2 worm cellular contexts compared by ENCODE assay signal in the genomic region with DNA sequence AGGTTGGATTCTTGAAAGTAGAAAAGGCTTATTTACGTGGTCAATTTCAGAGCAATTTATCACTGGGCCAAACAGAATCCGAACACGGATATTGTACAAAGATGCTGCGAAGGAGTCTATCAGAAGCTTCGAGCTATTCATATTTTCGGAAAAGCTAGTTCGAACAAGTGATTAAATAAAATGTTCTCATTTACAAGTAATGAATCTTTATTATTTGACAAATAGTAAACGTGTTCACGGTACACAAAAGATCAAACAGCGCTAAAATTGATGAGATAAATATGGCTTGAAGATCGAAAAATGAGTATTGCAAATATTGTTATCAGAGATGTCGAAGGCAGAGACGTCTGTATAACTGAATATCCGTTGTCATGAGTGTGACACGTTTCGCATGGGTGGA.
TF ChIP-seq lines count a peak whose summit lies in the region.

No protein-coding gene starts in this region.

TF ChIP-seq in whole organism, L4 larva, 104 proteins besides CTCF, POLR2A, EP300 and RAD21:
- TF ChIP-seq aha-1 (tag; lab: Kevin White, UChicago) = peak; percentile 16
- peak; percentile 10 for TF ChIP-seq F49E8.2 (tag; optimal IDR thresholded peaks at IDR 0.05; lab: Kevin White, UChicago; ENCODE audit: borderline replicate concordance)
- TF ChIP-seq lin-29 (GFP tag; IDR thresholded peaks at IDR 0.05; lab: Robert Waterston, UW) = no peak
- peak; percentile 25; the same call in 1 of the 2 replicates for TF ChIP-seq snpc-1.2 (GFP tag; IDR thresholded peaks at IDR 0.05; lab: Robert Waterston, UW)
- 0 out of 2 replicates have a peak, but pooled peaks have one; percentile 32 for TF ChIP-seq lim-7 (GFP tag; IDR thresholded peaks at IDR 0.05; lab: Robert Waterston, UW)
- no peak for TF ChIP-seq lin-15B (tag; optimal IDR thresholded peaks at IDR 0.05; lab: Kevin White, UChicago)
- peak; percentile 76 for TF ChIP-seq lin-38 (GFP tag; IDR thresholded peaks at IDR 0.05; lab: Robert Waterston, UW)
- TF ChIP-seq T26A8.4 (GFP tag; IDR thresholded peaks at IDR 0.05; lab: Robert Waterston, UW) = no peak
- TF ChIP-seq daf-16 (GFP tag; optimal IDR thresholded peaks at IDR 0.05; lab: Kevin White, UChicago) = no peak
- no peak for TF ChIP-seq daf-16 (tag; optimal IDR thresholded peaks at IDR 0.05; lab: Kevin White, UChicago)
- peak; percentile 60 for TF ChIP-seq unc-130 (GFP tag; optimal IDR thresholded peaks at IDR 0.05; lab: Kevin White, UChicago)

TF ChIP-seq in whole organism, young adult, 124 proteins besides CTCF, POLR2A, EP300 and RAD21:
- TF ChIP-seq hsf-1 (GFP tag; IDR thresholded peaks at IDR 0.05; lab: Robert Waterston, UW) (peak; percentile 84), egrh-3 (GFP tag; IDR thresholded peaks at IDR 0.05; lab: Robert Waterston, UW) (no peak), pbrm-1 (GFP tag; IDR thresholded peaks at IDR 0.05; lab: Robert Waterston, UW) (peak; percentile 64), nhr-90 (tag; optimal IDR thresholded peaks at IDR 0.05; lab: Kevin White, UChicago) (no peak), snpc-1.1 (tag; optimal IDR thresholded peaks at IDR 0.05; lab: Kevin White, UChicago; ENCODE audit: insufficient read depth) (no peak), die-1 (tag; optimal IDR thresholded peaks at IDR 0.05; lab: Kevin White, UChicago) (peak; percentile 43), athp-1 (tag; optimal IDR thresholded peaks at IDR 0.05; lab: Kevin White, UChicago) (peak; percentile 80), ceh-100 (GFP tag; IDR thresholded peaks at IDR 0.05; lab: Robert Waterston, UW) (peak; percentile 49; the same call in 1 of the 2 replicates), attf-6 (GFP tag; IDR thresholded peaks at IDR 0.05; lab: Robert Waterston, UW) (peak; percentile 80), ztf-25 (GFP tag; IDR thresholded peaks at IDR 0.05; lab: Robert Waterston, UW) (no peak), F22D6.2 (tag; optimal IDR thresholded peaks at IDR 0.05; lab: Kevin White, UChicago) (no peak), B0336.3 (GFP tag; IDR thresholded peaks at IDR 0.05; lab: Robert Waterston, UW) (peak; percentile 69; the same call in 1 of the 2 replicates), hrde-1 (tag; optimal IDR thresholded peaks at IDR 0.05; lab: Kevin White, UChicago; ENCODE audit: borderline replicate concordance) (peak; percentile 72), B0019.2 (GFP tag; conservative IDR thresholded peaks at IDR 0.05; lab: Robert Waterston, UW) (0 out of 2 replicates have a peak, but pooled peaks have one; percentile 23), efl-1 (GFP tag; optimal IDR thresholded peaks at IDR 0.05; lab: Kevin White, UChicago) (peak; percentile 43), attf-5 (GFP tag; optimal IDR thresholded peaks at IDR 0.05; lab: Kevin White, UChicago) (peak; percentile 17), Y53G8AR.9 (GFP tag; conservative IDR thresholded peaks at IDR 0.05; lab: Robert Waterston, UW) (peak; percentile 90), F49E8.2 (tag; optimal IDR thresholded peaks at IDR 0.05; lab: Kevin White, UChicago; ENCODE audit: insufficient read depth) (peak; percentile 97), snpc-4 (GFP tag; optimal IDR thresholded peaks at IDR 0.05; lab: Kevin White, UChicago) (no peak), snpc-4 (tag; optimal IDR thresholded peaks at IDR 0.05; lab: Kevin White, UChicago) (peak in 1 of 4 experiments; percentile 10), F33H1.4 (GFP tag; IDR thresholded peaks at IDR 0.05; lab: Robert Waterston, UW) (peak; percentile 15; the same call in 1 of the 2 replicates), ztf-18 (tag; optimal IDR thresholded peaks at IDR 0.05; lab: Kevin White, UChicago) (peak; percentile 53), mel-28 (tag; optimal IDR thresholded peaks at IDR 0.05; lab: Kevin White, UChicago; ENCODE audit: borderline replicate concordance) (no peak), tbp1 (GFP tag; optimal IDR thresholded peaks at IDR 0.05; lab: Kevin White, UChicago) (peak; percentile 40), egl-44 (GFP tag; IDR thresholded peaks at IDR 0.05; lab: Robert Waterston, UW) (no peak), F52B5.7 (tag; optimal IDR thresholded peaks at IDR 0.05; lab: Kevin White, UChicago) (peak; percentile 77), ceh-40 (GFP tag; IDR thresholded peaks at IDR 0.05; lab: Robert Waterston, UW) (0 out of 2 replicates have a peak, but pooled peaks have one; percentile 18), snpc-1.3 (tag; optimal IDR thresholded peaks at IDR 0.05; lab: Kevin White, UChicago; ENCODE audit: insufficient read depth) (peak; percentile 58), nfya-1 (tag; optimal IDR thresholded peaks at IDR 0.05; lab: Kevin White, UChicago; ENCODE audit: borderline replicate concordance, insufficient read depth) (no peak), lsy-27 (tag; optimal IDR thresholded peaks at IDR 0.05; lab: Kevin White, UChicago; ENCODE audit: borderline replicate concordance, insufficient read depth) (no peak), sea-2 (GFP tag; IDR thresholded peaks at IDR 0.05; lab: Robert Waterston, UW) (no peak), madf-8 (GFP tag; conservative IDR thresholded peaks at IDR 0.05; lab: Robert Waterston, UW) (peak; percentile 54; the same call in 1 of the 2 replicates), Y53F4B.3 (GFP tag; IDR thresholded peaks at IDR 0.05; lab: Robert Waterston, UW) (no peak), cebp-1 (GFP tag; IDR thresholded peaks at IDR 0.05; lab: Robert Waterston, UW) (no peak), cebp-1 (tag; optimal IDR thresholded peaks at IDR 0.05; lab: Kevin White, UChicago) (no peak), C17E4.6 (GFP tag; IDR thresholded peaks at IDR 0.05; lab: Robert Waterston, UW) (peak; percentile 41; the same call in 1 of the 2 replicates), madf-6 (GFP tag; IDR thresholded peaks at IDR 0.05; lab: Robert Waterston, UW) (peak; percentile 83), tlf-1 (GFP tag; optimal IDR thresholded peaks at IDR 0.05; lab: Kevin White, UChicago) (peak; percentile 80), chd-7 (tag; optimal IDR thresholded peaks at IDR 0.05; lab: Kevin White, UChicago) (no peak), hmg-20 (GFP tag; IDR thresholded peaks at IDR 0.05; lab: Robert Waterston, UW) (no peak), nhr-179 (tag; optimal IDR thresholded peaks at IDR 0.05; lab: Kevin White, UChicago) (no peak), nhr-80 (tag; optimal IDR thresholded peaks at IDR 0.05; lab: Kevin White, UChicago) (no peak), ama-1 (optimal IDR thresholded peaks at IDR 0.05; lab: Kevin White, UChicago) (no peak), ama-1 (GFP tag; optimal IDR thresholded peaks at IDR 0.05; lab: Kevin White, UChicago) (peak in 1 of 2 experiments; percentile 21), mes-4 (tag; optimal IDR thresholded peaks at IDR 0.05; lab: Kevin White, UChicago) (no peak), nhr-120 (GFP tag; IDR thresholded peaks at IDR 0.05; lab: Robert Waterston, UW) (no peak), lin-26 (GFP tag; IDR thresholded peaks at IDR 0.05; lab: Robert Waterston, UW) (peak; percentile 76), hmg-1.2 (GFP tag; IDR thresholded peaks at IDR 0.05; lab: Robert Waterston, UW) (peak; percentile 44), nfya-2 (GFP tag; IDR thresholded peaks at IDR 0.05; lab: Robert Waterston, UW) (0 out of 2 replicates have a peak, but pooled peaks have one; percentile 11), Y95B8A.8 (GFP tag; IDR thresholded peaks at IDR 0.05; lab: Robert Waterston, UW) (peak; percentile 58), him-1 (tag; optimal IDR thresholded peaks at IDR 0.05; lab: Kevin White, UChicago) (peak; percentile 48), bed-2 (GFP tag; IDR thresholded peaks at IDR 0.05; lab: Robert Waterston, UW) (no peak), lsl-1 (GFP tag; optimal IDR thresholded peaks at IDR 0.05; lab: Kevin White, UChicago) (peak; percentile 62), lin-35 (GFP tag; optimal IDR thresholded peaks at IDR 0.05; lab: Kevin White, UChicago) (no peak), xnd-1 (tag; optimal IDR thresholded peaks at IDR 0.05; lab: Kevin White, UChicago) (peak; percentile 21), rpc-1 (optimal IDR thresholded peaks at IDR 0.05; lab: Kevin White, UChicago) (no peak), rpc-1 (tag; optimal IDR thresholded peaks at IDR 0.05; lab: Kevin White, UChicago) (no peak), ceh-58 (GFP tag; IDR thresholded peaks at IDR 0.05; lab: Robert Waterston, UW) (no peak), snpc-3.4 (tag; optimal IDR thresholded peaks at IDR 0.05; lab: Kevin White, UChicago) (peak; percentile 65), ekl-4 (GFP tag; IDR thresholded peaks at IDR 0.05; lab: Robert Waterston, UW) (peak; percentile 68), rcor-1 (GFP tag; IDR thresholded peaks at IDR 0.05; lab: Robert Waterston, UW) (peak; percentile 26; the same call in 1 of the 2 replicates), lin-54 (GFP tag; optimal IDR thresholded peaks at IDR 0.05; lab: Kevin White, UChicago) (peak; percentile 63), sptf-2 (GFP tag; optimal IDR thresholded peaks at IDR 0.05; lab: Kevin White, UChicago) (no peak), cebp-2 (GFP tag; IDR thresholded peaks at IDR 0.05; lab: Robert Waterston, UW) (no peak), madf-3 (GFP tag; IDR thresholded peaks at IDR 0.05; lab: Robert Waterston, UW) (peak; percentile 50; the same call in 1 of the 2 replicates), ZK185.1 (tag; optimal IDR thresholded peaks at IDR 0.05; lab: Kevin White, UChicago; ENCODE audit: poor library complexity, severe bottlenecking) (no peak), let-607 (tag; optimal IDR thresholded peaks at IDR 0.05; lab: Kevin White, UChicago) (no peak), Y56A3A.18 (GFP tag; IDR thresholded peaks at IDR 0.05; lab: Robert Waterston, UW) (peak; percentile 69; the same call in 1 of the 2 replicates), unc-62 (GFP tag; optimal IDR thresholded peaks at IDR 0.05; lab: Kevin White, UChicago) (no peak), unc-130 (GFP tag; optimal IDR thresholded peaks at IDR 0.05; lab: Kevin White, UChicago) (peak; percentile 36), zfh-2 (GFP tag; conservative IDR thresholded peaks at IDR 0.05; lab: Robert Waterston, UW) (no peak), F39B2.1 (GFP tag; IDR thresholded peaks at IDR 0.05; lab: Robert Waterston, UW) (peak; percentile 58; the same call in 1 of the 2 replicates)
TF ChIP-seq in whole organism, young adult: peak in this region for 40.
